Worm (Caenorhabditis elegans) whole organism, dauer: ENCODE measurements around the gene nhr-256.
"Not testable (repeated sequence)": the region's sequence is repeated elsewhere in the genome, so short reads cannot be mapped to it uniquely, and the experiment has no call there.

Experiments
- unc-62 ChIP-seq: sonication (generic microtip); optimal IDR thresholded peaks from 2 replicates; lab custom pipeline; 2017; ENCODE audit warnings: missing biosample characterization, missing genetic modification reagents, missing genetic modification characterization

Gene nhr-256

DNA sequence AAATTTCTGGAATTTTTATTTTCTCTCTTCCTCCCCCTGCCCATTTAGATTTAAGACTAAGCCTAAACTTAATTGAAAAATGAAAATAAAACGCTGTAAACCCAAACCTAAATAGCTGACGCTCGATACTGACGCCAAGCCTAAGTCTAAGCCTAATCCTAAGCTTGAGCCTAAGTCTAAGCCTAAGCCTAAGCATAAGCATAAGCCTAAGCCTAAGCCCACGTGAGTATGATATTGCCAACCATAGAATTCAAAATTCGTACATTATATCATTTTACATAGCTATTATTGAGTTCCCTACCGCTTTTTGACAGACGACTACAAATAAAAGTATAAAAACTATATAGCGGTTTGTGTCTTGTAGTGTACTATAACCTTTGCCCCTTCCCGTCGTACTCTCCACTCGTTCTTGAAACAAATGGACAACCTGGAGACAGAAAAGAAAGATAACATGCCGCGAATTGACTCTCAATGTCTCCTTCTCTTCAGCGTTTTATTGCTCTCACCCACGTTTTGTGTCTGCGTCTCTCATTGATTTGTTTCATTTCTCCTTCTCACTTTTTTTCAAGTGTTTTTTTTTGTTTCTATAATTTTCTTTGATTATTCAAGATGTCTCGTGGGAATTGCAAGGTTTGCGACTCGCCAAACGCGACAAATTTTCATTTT is at the start of gene nhr-256:
Gene nhr-256 (plus strand): TSS at position 567 of the 666 bp plus-strand sequence.
- no peak for TF ChIP-seq unc-62 (GFP tag; lab: Kevin White, UChicago)

DNA sequence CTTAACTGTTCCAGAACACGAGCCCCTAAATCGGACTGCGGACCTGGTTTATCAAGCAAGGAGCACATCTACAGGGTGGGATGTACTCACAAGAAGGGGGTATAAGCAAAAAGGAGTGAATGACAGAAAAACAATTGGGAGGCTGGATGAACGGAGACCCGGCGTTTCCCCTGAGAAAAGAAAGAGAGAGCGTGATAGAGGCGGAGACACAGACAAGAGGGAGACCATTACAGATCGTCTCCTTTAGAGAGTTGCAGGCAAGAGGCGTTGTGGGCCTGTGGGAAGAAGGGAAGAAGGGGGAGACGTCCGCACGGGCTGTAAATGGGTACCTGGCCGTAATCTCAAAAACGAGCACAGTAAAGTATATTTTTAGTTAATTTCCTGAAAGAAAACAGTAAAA is 49.7 kb upstream of the nhr-256 start, which contains the start of gene Y46H3C.7:
Gene Y46H3C.7 (minus strand): TSS at position 147 of the 400 bp plus-strand sequence.
- TF ChIP-seq unc-62 (GFP tag; lab: Kevin White, UChicago): not testable (repeated sequence)

DNA sequence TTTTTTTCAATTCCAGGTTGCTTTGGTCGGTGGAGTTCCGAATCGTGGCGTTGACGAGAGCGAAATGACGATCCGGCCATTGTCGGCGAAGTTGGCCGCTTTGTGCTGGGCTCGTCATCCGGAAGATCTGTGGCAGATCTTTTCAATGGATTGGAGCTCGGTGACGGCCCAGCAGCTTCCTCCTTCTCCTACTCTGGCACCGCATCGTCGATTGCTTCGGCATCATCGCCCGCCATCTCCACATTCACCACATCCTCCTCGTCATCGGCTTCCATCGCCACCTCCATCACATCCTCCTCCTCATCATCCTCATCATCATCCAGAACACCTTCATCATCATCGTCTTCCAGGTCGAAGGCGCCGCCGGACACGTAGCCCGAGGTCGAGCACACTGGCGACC is 45.2 kb upstream of the nhr-256 start:
- TF ChIP-seq unc-62 (GFP tag; lab: Kevin White, UChicago): no peak

DNA sequence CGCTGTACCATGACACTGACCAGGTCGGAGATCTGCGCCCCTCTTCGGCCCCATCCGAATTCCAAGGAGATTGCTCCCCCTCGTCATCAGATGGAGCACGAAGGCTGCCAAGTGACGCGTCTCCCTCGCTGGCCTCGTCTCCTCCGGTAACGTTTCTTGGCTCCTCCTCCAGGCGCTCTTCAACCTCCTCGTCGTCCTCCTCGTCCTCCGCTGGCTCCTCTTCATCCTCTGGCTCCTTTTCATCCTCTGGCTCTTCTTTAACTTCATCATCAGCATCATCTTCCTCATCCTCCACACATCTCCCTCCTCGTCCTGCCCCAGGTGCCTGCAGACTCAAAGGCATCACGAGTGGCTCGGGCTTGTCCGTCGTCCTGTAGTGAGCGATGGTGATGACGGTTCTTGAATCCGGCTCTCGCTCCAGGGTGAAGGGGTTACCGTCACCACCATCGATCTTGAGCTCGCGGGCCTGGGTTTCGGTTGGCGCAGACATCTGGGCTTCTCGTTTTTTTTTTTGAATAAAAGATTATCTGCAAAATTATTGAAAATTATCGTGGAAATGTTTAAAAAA is 44.3 kb upstream of the nhr-256 start:
- no peak for TF ChIP-seq unc-62 (GFP tag; lab: Kevin White, UChicago)

DNA sequence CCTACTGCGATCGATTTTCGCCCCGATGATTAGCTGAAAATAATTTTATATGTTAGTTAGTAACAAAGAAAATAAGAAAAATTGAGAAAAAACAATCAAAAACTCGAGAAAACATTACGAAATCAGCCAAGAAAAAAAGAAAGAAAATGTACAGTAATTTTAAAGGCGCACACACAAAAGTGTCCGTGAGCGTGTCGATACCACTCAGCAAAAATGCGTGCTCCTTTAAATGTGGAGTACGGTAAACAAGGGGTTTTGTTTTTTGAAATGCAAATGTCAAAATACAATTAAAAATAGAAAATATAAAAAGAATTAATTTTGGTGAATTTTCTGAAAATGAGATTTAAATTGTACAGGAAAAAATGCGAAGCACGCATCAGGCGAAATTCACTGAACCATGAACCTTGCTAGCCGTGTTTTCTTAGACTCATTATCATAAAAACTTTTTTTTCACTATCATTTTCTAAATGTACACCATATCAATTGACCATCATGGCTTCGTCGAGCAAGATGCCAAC is 41.9 kb upstream of the nhr-256 start, which contains the start of gene srw-90:
Gene srw-90 (plus strand): TSS at position 468 of the 518 bp plus-strand sequence.
- no peak for TF ChIP-seq unc-62 (GFP tag; lab: Kevin White, UChicago)

DNA sequence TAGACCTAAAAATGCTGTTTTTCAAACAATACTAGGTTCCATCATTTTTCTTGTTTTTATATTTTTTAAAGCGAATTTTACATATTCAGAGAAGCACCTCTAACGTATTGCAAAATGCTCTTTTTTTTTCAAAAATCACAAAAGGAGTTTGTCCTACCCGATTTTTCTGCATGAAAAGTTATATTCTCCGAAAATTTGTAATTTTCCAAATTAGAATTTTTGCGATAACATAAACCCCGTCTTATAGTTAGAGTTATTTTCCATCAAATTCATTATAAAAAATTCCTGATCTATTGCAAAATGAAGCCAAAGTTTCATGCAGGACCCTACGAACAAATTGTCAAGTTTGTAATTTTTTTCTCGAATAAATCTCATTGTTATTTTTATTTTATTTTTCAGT is 35.1 kb upstream of the nhr-256 start, which contains the start of gene srw-99:
Gene srw-99 (plus strand): TSS at position 301 of the 400 bp plus-strand sequence.
- TF ChIP-seq unc-62 (GFP tag; lab: Kevin White, UChicago): no peak

DNA sequence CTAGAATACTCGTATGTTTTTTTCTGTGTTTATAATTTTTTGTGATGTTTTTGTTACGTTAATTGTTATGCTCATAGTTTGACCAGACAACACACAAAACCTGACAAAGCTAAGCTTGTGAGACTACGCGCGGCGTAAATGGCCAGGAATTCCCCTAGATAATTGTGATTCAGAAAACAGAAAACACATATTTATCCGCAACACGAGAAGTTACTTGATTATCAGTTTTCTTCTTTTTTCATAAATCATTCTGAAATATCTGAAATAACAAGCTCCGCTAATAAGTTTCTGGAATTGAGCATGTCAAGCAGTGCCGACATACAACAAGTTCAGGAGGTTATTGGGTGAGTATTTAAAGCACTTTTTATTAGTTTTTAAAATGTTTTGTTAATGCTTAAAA is 32.7 kb upstream of the nhr-256 start, which contains the start of gene srw-100:
Gene srw-100 (plus strand): TSS at position 301 of the 400 bp plus-strand sequence.
- no peak for TF ChIP-seq unc-62 (GFP tag; lab: Kevin White, UChicago)

DNA sequence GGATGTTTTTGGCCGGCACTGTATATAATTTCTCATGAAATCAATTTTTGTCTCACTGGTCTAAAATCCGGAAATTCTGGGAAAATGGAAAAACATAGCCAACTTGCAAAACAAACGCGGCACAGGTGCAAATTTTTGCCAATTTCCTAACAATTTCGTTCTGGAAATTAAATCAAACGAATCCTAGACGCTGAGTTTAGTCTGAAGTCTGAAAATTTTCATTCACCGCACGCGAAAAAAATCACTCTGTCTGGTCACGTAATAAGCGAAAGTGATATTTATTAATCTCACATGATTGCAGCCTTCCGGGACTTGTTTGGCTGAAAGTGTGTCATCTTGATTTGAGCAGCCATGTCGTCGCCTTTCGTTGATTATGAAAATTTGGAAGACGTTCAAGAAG is 26.7 kb upstream of the nhr-256 start, which contains the start of gene srw-103:
Gene srw-103 (plus strand): TSS at position 301 of the 400 bp plus-strand sequence.
- no peak for TF ChIP-seq unc-62 (GFP tag; lab: Kevin White, UChicago)

DNA sequence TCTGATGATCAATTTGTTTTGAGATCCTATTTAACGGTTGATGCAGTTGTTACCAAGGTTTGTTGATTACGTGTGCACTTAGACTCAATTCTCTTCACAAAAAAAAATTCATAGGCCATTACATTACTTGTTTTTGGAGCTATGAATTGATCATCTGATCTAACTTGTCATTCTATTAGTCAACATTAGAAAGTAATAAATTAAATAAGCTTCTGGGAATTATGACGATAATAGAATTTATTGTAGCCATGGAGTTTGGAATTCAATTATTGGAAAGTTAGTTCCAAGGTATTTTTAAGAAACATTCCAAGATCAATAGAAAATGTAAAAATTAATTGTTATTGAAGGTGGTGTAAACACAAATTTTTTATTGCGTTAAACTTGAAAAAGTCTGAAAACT is 25.3 kb upstream of the nhr-256 start:
- TF ChIP-seq unc-62 (GFP tag; lab: Kevin White, UChicago): no peak

DNA sequence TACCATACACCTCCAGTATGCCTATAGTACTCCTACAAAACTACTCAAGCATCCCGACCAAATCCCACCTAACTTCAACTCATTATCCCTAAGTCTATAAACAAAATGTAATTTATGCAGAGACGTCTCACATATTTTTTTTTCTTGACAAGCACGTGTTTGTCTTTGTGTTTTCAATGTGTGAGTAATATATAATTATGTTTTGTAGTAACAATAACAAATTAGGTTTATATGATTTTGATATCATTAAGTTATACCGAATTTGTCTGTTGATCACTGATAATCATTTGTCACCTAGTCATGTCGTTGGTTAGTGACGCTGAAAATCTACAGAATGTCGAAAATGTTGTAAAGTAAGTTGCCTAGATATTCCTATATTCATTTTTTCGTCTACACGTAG is 23.6 kb upstream of the nhr-256 start, which contains the start of gene srw-102:
Gene srw-102 (plus strand): TSS at position 301 of the 400 bp plus-strand sequence.
- no peak for TF ChIP-seq unc-62 (GFP tag; lab: Kevin White, UChicago)

DNA sequence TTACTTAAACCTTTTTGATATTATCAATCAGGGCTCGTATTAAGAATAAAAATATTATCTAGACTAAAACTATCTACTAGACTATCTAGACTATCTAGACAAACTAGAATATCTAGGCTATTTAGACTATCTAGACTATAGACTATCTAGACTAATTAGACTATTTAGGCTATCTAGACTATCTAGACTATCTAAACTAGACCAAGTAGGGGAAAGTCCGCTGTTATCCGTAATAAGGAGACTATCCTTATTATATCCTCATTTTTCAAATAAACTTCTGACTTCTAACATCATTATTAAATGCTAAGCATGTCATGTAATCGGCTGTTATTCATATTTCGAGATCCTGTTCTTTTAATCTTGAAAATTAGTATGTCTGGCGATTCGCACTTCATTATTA is 21.6 kb upstream of the nhr-256 start, which contains the start of gene srw-101:
Gene srw-101 (plus strand): TSS at position 301 of the 400 bp plus-strand sequence.
- no peak for TF ChIP-seq unc-62 (GFP tag; lab: Kevin White, UChicago)

DNA sequence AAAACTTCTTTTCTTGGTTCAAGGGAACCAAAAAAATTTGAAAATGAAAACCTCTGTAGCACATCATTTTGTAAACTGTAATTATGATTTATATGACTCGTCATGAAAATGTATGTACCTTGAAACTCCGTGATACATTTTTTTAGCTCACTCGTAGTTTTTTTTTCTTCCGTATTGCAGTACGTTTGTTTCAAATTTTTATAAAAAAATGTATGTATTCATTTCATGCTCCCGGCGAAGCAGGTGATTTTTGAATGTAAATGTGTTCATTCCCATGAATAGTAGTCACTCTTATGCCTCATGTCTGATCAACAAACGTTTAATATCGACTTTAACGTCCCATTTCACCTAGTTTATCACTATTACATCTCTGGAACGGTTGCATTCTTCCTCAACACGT is 18.2 kb upstream of the nhr-256 start, which contains the start of gene sri-27:
Gene sri-27 (plus strand): TSS at position 301 of the 400 bp plus-strand sequence.
- TF ChIP-seq unc-62 (GFP tag; lab: Kevin White, UChicago): no peak

DNA sequence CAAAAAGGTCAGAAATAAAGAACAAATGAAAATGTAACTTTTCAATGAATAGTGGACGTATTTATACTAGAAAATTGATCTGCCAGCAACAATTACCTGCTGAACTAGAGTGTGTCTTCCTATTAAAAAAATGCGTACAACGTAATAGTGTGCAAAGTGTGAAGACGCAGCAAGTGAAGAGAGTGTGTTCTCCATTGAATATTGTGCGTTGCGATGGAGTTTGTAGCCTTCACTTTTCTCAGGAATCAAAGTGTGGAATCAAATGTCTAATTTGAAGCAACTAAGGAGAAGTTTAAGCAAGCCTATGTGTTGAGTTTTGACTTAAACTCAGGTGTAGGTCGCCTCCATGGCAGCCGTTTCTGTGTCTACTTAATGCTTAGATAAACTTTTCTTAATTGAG is 11.7 kb upstream of the nhr-256 start, which contains the start of gene gst-21:
Gene gst-21 (minus strand): TSS at position 101 of the 400 bp plus-strand sequence.
- no peak for TF ChIP-seq unc-62 (GFP tag; lab: Kevin White, UChicago)

DNA sequence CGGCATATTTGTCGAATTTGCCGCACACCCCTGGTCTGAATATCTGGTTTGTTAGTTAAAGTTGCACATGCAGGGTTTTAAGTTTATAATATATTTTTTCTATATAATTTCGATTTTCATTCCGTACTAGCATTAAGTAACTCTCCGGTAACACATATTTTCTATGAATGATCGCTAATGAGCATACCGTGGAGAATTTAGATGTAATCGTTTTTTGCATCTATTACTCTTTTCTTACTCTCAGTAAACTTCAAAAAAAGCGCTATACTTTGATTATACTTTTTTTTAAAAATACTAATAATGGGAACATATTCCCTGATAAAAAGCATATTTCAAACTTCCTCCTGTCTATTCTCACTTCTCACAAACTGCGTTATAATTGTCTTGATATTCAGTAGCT is 9.0 kb upstream of the nhr-256 start, which contains the start of gene str-160:
Gene str-160 (plus strand): TSS at position 301 of the 400 bp plus-strand sequence.
- TF ChIP-seq unc-62 (GFP tag; lab: Kevin White, UChicago): no peak

DNA sequence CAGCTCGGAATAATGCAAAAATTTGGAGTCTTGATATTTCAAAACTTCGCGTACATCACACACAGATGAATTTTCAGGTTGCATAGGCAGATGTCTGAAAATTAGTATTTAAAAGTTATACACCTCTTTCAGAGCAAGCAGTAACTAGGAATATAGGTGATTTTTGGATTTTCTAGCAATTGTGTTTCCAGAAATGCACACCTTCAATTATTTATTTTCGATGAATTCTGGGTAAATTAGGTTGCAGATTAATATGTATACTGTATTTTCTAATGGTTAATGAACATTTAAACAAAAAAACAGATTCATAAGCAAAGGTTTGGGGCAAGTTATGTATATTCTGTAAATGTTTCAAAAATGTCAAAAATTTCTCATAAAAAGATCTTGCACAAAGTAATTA is 2.5 kb upstream of the nhr-256 start, which contains the start of gene srab-25:
Gene srab-25 (minus strand): TSS at position 101 of the 400 bp plus-strand sequence.
- TF ChIP-seq unc-62 (GFP tag; lab: Kevin White, UChicago): no peak

DNA sequence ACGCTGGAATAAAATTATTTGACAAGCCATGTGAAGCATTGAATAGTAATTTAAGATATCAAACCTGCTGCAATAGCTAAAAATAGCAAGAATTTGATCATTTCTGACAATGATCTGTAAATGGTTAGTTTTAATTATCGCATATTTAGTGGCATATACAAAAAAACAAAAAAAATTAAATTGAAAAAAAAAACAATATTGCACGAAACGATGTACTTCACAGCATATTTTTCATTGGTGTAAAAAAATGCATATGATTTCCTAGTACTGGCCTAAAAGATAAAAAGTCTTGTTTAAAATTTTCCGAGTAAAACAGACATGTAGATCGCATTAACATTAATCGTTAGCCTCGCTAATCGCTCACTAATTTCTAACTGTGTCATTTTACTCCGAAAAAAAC is 5.5 kb downstream of the nhr-256 start, which contains the start of gene ZK697.8:
Gene ZK697.8 (minus strand): TSS at position 101 of the 400 bp plus-strand sequence.
- TF ChIP-seq unc-62 (GFP tag; lab: Kevin White, UChicago): no peak
